Worm (Caenorhabditis elegans) whole organism, L2 larva: Measurements from ENCODE around the gene C34B4.5.

Experiments
- F13H6.1 ChIP-seq: sonication (generic microtip); optimal IDR thresholded peaks from 2 replicates; lab custom pipeline; 2016; ENCODE audit warnings: missing genetic modification characterization, missing compliant biosample characterization
- ama-1 ChIP-seq: fragments of 150-350 bp; optimal IDR thresholded peaks from 2 replicates; lab custom pipeline; 2018; ENCODE audit warnings: inconsistent platforms
- lin-13 ChIP-seq: fragments of 150-350 bp; optimal IDR thresholded peaks from 2 replicates; lab custom pipeline; 2014; ENCODE audit warnings: missing biosample characterization, missing genetic modification reagents, missing genetic modification characterization
- nhr-10 ChIP-seq: sonication (generic microtip); optimal IDR thresholded peaks from 2 replicates; lab custom pipeline; 2017; ENCODE audit warnings: missing biosample characterization, missing genetic modification characterization
- nhr-11 ChIP-seq: fragments of 150-350 bp; optimal IDR thresholded peaks from 2 replicates; lab custom pipeline; 2014; ENCODE audit warnings: missing biosample characterization, missing genetic modification characterization
- unc-55 ChIP-seq: fragments of 150-350 bp; sonication (generic microtip); optimal IDR thresholded peaks from 3 replicates; lab custom pipeline; 2014; ENCODE audit warnings: missing biosample characterization, missing genetic modification reagents, missing genetic modification characterization
- zag-1 ChIP-seq: fragments of 150-350 bp; optimal IDR thresholded peaks from 2 replicates; lab custom pipeline; 2014; ENCODE audit warnings: missing biosample characterization, missing genetic modification characterization

DNA sequence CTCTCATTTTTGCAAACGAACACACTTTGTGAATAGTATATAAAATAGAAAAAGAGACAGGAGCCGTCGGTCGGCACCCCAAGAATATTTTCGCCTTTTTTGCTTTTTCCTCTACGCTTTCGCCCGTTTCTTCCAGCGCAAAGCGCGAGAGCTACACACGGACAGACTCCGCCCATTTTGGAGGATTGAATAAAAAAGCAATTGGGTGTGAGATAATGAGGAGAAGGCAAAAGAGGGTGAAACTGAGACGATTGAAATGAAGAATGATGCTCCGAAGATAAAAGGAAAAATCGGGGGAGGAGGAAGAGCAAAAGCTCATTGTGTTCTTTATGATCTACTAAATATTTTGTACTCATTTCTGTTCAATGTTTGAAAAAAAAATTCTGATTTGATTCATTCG, 24.7 kb upstream of the C34B4.5 start, which contains the start of gene C34B4.3:
- TF ChIP-seq zag-1 (tag; lab: Kevin White, UChicago), result no peak
- no peak for TF ChIP-seq F13H6.1 (tag; lab: Kevin White, UChicago)
- TF ChIP-seq unc-55 (GFP tag; lab: Kevin White, UChicago), result no peak
- TF ChIP-seq lin-13 (GFP tag; lab: Kevin White, UChicago), result no peak
- TF ChIP-seq nhr-11 (tag; lab: Kevin White, UChicago), result no peak
- no peak for TF ChIP-seq nhr-10 (tag; lab: Kevin White, UChicago)
- TF ChIP-seq ama-1, result no peak
